Worm (Caenorhabditis elegans) whole organism, L1 larva: ENCODE data around the gene attf-3.

ENCODE experiments used
- C16A3.4 ChIP-seq: fragments of 150-350 bp; optimal IDR thresholded peaks from 2 replicates; lab custom pipeline; 2014; ENCODE audit warnings: missing biosample characterization, missing genetic modification characterization
- C34B4.2 ChIP-seq: sonication (generic microtip); optimal IDR thresholded peaks from 2 replicates; lab custom pipeline; 2017; ENCODE audit warnings: mild to moderate bottlenecking, missing genetic modification characterization, missing compliant biosample characterization
- Y116A8C.19 ChIP-seq: sonication (generic microtip); optimal IDR thresholded peaks from 2 replicates; lab custom pipeline; 2016; ENCODE audit warnings: missing compliant biosample characterization, missing genetic modification characterization, borderline replicate concordance
- aha-1 ChIP-seq: fragments of 150-350 bp; optimal IDR thresholded peaks from 2 replicates; lab custom pipeline; 2014; ENCODE audit warnings: missing biosample characterization, missing genetic modification characterization
- aly-2 ChIP-seq: fragments of 150-350 bp; optimal IDR thresholded peaks from 2 replicates; lab custom pipeline; 2014; ENCODE audit warnings: missing biosample characterization, missing genetic modification characterization
- blmp-1 ChIP-seq: fragments of 150-350 bp; optimal IDR thresholded peaks from 2 replicates; lab custom pipeline; 2014; ENCODE audit warnings: missing biosample characterization, missing genetic modification characterization
- ceh-63 ChIP-seq: fragments of 200-800 bp; sonication (Bioruptor generic); optimal IDR thresholded peaks from 2 replicates; lab custom pipeline; 2018; ENCODE audit warnings: mild to moderate bottlenecking, missing genetic modification characterization, missing compliant biosample characterization
- ceh-82 ChIP-seq, 3 experiments: fragments of 150-350 bp in 1 of 3; sonication (generic microtip) in 2 of 3; optimal IDR thresholded peaks; 2 replicates each; lab custom pipeline; 2014 to 2017; ENCODE audit warnings: missing biosample characterization in 3 of 3, missing genetic modification characterization in 3 of 3
- ceh-88 ChIP-seq: fragments of 200-800 bp; sonication (Bioruptor generic); IDR thresholded peaks from 2 replicates; pipeline ENCODE4 v1.3.6; 2022; ENCODE audit warnings: missing genetic modification characterization, missing compliant biosample characterization
- ceh-90 ChIP-seq: sonication (generic microtip); optimal IDR thresholded peaks from 2 replicates; lab custom pipeline; 2016; ENCODE audit warnings: missing genetic modification characterization, missing compliant biosample characterization
- dsc-1 ChIP-seq: sonication (generic microtip); optimal IDR thresholded peaks from 2 replicates; lab custom pipeline; 2016; ENCODE audit warnings: mild to moderate bottlenecking, missing genetic modification characterization, missing compliant biosample characterization
- efl-1 ChIP-seq, 4 experiments: fragments of 150-350 bp; optimal IDR thresholded peaks in 3 of 4; peaks in 1 of 4; 1 replicate in 1 of 4; 2 replicates in 3 of 4; lab custom pipeline; 2014; ENCODE audit warnings: missing biosample characterization in 2 of 4, missing genetic modification characterization in 2 of 4, missing genetic modification reagents in 2 of 4
- egl-13 ChIP-seq: sonication (generic microtip); optimal IDR thresholded peaks from 2 replicates; lab custom pipeline; 2016; ENCODE audit warnings: missing genotype, missing genetic modification reagents, missing genetic modification characterization, missing compliant biosample characterization
- elt-3 ChIP-seq, 6 experiments: fragments of 150-350 bp in 1 of 6; sonication (generic microtip); optimal IDR thresholded peaks; 2 replicates each; lab custom pipeline; 2017 to 2018; ENCODE audit warnings: missing biosample characterization in 6 of 6, missing genetic modification characterization in 6 of 6, inconsistent platforms in 1 of 6
- ets-5 ChIP-seq: fragments of 200-800 bp; sonication (Bioruptor generic); IDR thresholded peaks from 2 replicates; pipeline ENCODE4 v1.3.6; 2022; ENCODE audit warnings: missing genetic modification characterization, missing compliant biosample characterization
- fkh-8 ChIP-seq: sonication (generic microtip); optimal IDR thresholded peaks from 2 replicates; lab custom pipeline; 2016; ENCODE audit warnings: mild to moderate bottlenecking, missing genetic modification characterization, missing compliant biosample characterization
- fos-1 ChIP-seq: fragments of 150-350 bp; optimal IDR thresholded peaks from 2 replicates; lab custom pipeline; 2014; ENCODE audit warnings: missing biosample characterization, missing genetic modification characterization
- hlh-4 ChIP-seq: sonication (generic microtip); optimal IDR thresholded peaks from 2 replicates; lab custom pipeline; 2016; ENCODE audit warnings: mild to moderate bottlenecking, missing genetic modification characterization, missing compliant biosample characterization
- hpl-2 ChIP-seq: fragments of 150-350 bp; optimal IDR thresholded peaks from 2 replicates; lab custom pipeline; 2014; ENCODE audit warnings: missing biosample characterization, missing genetic modification reagents, missing genetic modification characterization
- isw-1 ChIP-seq: fragments of 200-800 bp; sonication (Bioruptor generic); IDR thresholded peaks from 2 replicates; pipeline ENCODE4 v1.3.6; 2022; ENCODE audit warnings: missing genetic modification characterization, missing compliant biosample characterization
- jun-1 ChIP-seq: fragments of 150-350 bp; optimal IDR thresholded peaks from 2 replicates; lab custom pipeline; 2014; ENCODE audit warnings: missing biosample characterization, missing genetic modification reagents, missing genetic modification characterization
- lin-14 ChIP-seq: fragments of 200-800 bp; sonication (Bioruptor generic); optimal IDR thresholded peaks from 2 replicates; lab custom pipeline; 2018; ENCODE audit warnings: mild to moderate bottlenecking, missing genetic modification characterization, moderate library complexity, missing compliant biosample characterization
- lin-15B ChIP-seq: fragments of 150-350 bp; sonication (generic microtip); optimal IDR thresholded peaks from 3 replicates; lab custom pipeline; 2014; ENCODE audit warnings: missing biosample characterization, missing genetic modification characterization
- lin-35 ChIP-seq, 2 experiments: fragments of 150-350 bp; optimal IDR thresholded peaks; 2 replicates each; lab custom pipeline; 2014; ENCODE audit warnings: missing biosample characterization in 2 of 2, missing genetic modification characterization in 2 of 2, missing genetic modification reagents in 2 of 2
- lsy-2 ChIP-seq, 2 experiments: fragments of 150-350 bp; optimal IDR thresholded peaks; 2 replicates each; lab custom pipeline; 2014; ENCODE audit warnings: missing biosample characterization in 2 of 2, missing genetic modification characterization in 2 of 2
- mep-1 ChIP-seq: fragments of 150-350 bp; optimal IDR thresholded peaks from 2 replicates; lab custom pipeline; 2014; ENCODE audit warnings: missing biosample characterization, missing genetic modification characterization
- nhr-19 ChIP-seq: fragments of 200-800 bp; sonication (Bioruptor generic); conservative IDR thresholded peaks from 2 replicates; pipeline ENCODE4 v1.3.6; 2022; ENCODE audit warnings: missing genetic modification characterization, missing compliant biosample characterization
- nhr-237 ChIP-seq: fragments of 150-350 bp; optimal IDR thresholded peaks from 2 replicates; lab custom pipeline; 2014; ENCODE audit warnings: missing biosample characterization, missing genetic modification characterization
- nhr-28 ChIP-seq: fragments of 150-350 bp; optimal IDR thresholded peaks from 2 replicates; lab custom pipeline; 2014; ENCODE audit warnings: missing biosample characterization, missing genetic modification characterization
- nhr-71 ChIP-seq: sonication (generic microtip); optimal IDR thresholded peaks from 2 replicates; lab custom pipeline; 2016; ENCODE audit warnings: mild to moderate bottlenecking, missing genetic modification characterization, moderate library complexity, missing compliant biosample characterization
- nhr-77 ChIP-seq: fragments of 150-350 bp; optimal IDR thresholded peaks from 2 replicates; lab custom pipeline; 2014; ENCODE audit warnings: missing biosample characterization, missing genetic modification characterization
- nhr-84 ChIP-seq: sonication (generic microtip); optimal IDR thresholded peaks from 2 replicates; lab custom pipeline; 2017; ENCODE audit warnings: missing biosample characterization, missing genetic modification characterization
- nhr-85 ChIP-seq: sonication (generic microtip); peaks from one replicate; lab custom pipeline; 2016; ENCODE audit warnings: missing genetic modification characterization, inconsistent platforms, missing compliant biosample characterization
- pqm-1 ChIP-seq: sonication (generic microtip); optimal IDR thresholded peaks from 3 replicates; lab custom pipeline; 2017; ENCODE audit warnings: missing biosample characterization, missing genetic modification characterization
- snpc-4 ChIP-seq: fragments of 150-350 bp; optimal IDR thresholded peaks from 2 replicates; lab custom pipeline; 2014; ENCODE audit warnings: missing biosample characterization, missing genetic modification characterization
- sox-4 ChIP-seq: sonication (generic microtip); optimal IDR thresholded peaks from 2 replicates; lab custom pipeline; 2016; ENCODE audit warnings: missing genetic modification characterization, missing compliant biosample characterization
- tbx-2 ChIP-seq: sonication (generic microtip); optimal IDR thresholded peaks from 2 replicates; lab custom pipeline; 2016; ENCODE audit warnings: missing genetic modification characterization, missing compliant biosample characterization
- ztf-11 ChIP-seq, 2 experiments: sonication (generic microtip); optimal IDR thresholded peaks; 2 replicates each; lab custom pipeline; 2016 to 2017; ENCODE audit warnings: missing genetic modification characterization in 2 of 2, missing biosample characterization in 1 of 2, missing compliant biosample characterization in 1 of 2

attf-3 gene

ce11 chrIII:50418-50817, 35.8 kb downstream of the attf-3 start:
- TF ChIP-seq nhr-85 = peak; percentile 32
- no peak for TF ChIP-seq fkh-8
- no peak for TF ChIP-seq efl-1 (optimal IDR thresholded peaks at IDR 0.05; lab: Kevin White, UChicago)
- peak in 1 of 2 experiments; percentile 10 for TF ChIP-seq efl-1 (GFP tag; optimal IDR thresholded peaks at IDR 0.05 in 1 of 2; lab: Kevin White, UChicago)

DNA sequence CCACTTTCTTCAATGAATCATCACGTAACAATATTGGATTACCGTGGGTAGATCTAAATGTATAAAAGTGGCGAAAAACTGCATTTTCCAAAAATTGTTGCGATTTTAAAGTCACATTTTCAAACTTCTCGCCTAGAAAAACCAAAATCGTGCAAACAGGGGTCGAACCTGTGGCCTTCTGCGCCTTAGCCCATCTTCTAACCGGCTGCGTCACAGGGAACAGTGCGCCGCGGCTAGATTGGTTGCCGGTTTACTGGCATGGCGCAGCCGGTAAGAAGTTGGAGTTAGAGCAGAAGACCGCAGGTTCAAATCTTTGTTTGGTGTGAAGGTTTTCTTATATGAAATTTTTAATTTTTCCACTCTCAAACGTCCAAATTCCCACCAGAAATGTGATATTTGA, 37.1 kb downstream of the attf-3 start:
- TF ChIP-seq nhr-71 (tag; lab: Kevin White, UChicago) = no peak
- TF ChIP-seq ceh-82 (tag; optimal IDR thresholded peaks at IDR 0.05; lab: Kevin White, UChicago) = no peak
- TF ChIP-seq lin-35 (GFP tag; optimal IDR thresholded peaks at IDR 0.05; lab: Kevin White, UChicago) = no peak
- no peak for TF ChIP-seq lin-15B (tag; lab: Kevin White, UChicago)
- no peak for TF ChIP-seq hlh-4 (tag; lab: Kevin White, UChicago)
- TF ChIP-seq nhr-84 (tag; lab: Kevin White, UChicago) = no peak
- TF ChIP-seq lsy-2 (tag; optimal IDR thresholded peaks at IDR 0.05; lab: Kevin White, UChicago) = no peak
- no peak for TF ChIP-seq mep-1 (tag; lab: Kevin White, UChicago)
- no peak for TF ChIP-seq C34B4.2 (tag; lab: Kevin White, UChicago)

- no peak for TF ChIP-seq hpl-2 (GFP tag; lab: Kevin White, UChicago)
- TF ChIP-seq, all 84 proteins: peak for 0
Observed at ce11 chrIII:48329-48728, 37.9 kb downstream of the attf-3 start.

ce11 chrIII:42725-43124, 43.5 kb downstream of the attf-3 start:
- TF ChIP-seq lin-14 (GFP tag; lab: Kevin White, UChicago) (no peak), efl-1 (optimal IDR thresholded peaks at IDR 0.05; lab: Kevin White, UChicago) (no peak), efl-1 (GFP tag; optimal IDR thresholded peaks at IDR 0.05 in 1 of 2; lab: Kevin White, UChicago) (peak in 1 of 2 experiments; percentile 23), nhr-85 (no peak)

DNA sequence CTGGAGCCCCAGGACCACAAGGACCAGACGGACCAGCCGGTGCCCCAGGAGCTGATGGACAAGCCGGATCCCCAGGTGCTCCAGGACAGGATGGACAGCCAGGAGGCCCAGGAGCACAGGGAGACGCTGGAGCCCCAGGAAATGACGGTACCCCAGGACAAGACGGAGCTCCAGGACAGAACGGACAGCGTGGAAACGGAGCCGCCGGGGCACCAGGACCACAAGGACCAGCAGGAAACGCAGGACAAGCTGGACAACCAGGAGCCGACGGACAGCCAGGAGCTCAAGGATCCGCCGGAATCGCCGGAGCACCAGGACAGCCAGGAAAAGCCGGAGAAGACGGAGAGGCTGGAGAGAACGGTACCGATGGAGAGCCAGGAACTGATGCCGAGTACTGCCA, 44.7 kb downstream of the attf-3 start:
- TF ChIP-seq C16A3.4 (tag; lab: Kevin White, UChicago) = no peak
- no peak for TF ChIP-seq efl-1 (optimal IDR thresholded peaks at IDR 0.05; lab: Kevin White, UChicago)
- peak in 1 of 2 experiments; percentile 65 for TF ChIP-seq efl-1 (GFP tag; optimal IDR thresholded peaks at IDR 0.05 in 1 of 2; lab: Kevin White, UChicago)
- TF ChIP-seq sox-4 = no peak
- no peak for TF ChIP-seq ceh-90 (tag; lab: Kevin White, UChicago)
- TF ChIP-seq ceh-63 (GFP tag; lab: Kevin White, UChicago) = no peak
- TF ChIP-seq tbx-2 (tag; lab: Kevin White, UChicago) = no peak

- TF ChIP-seq Y116A8C.19 (no peak), C16A3.4 (tag; lab: Kevin White, UChicago) (no peak), lin-15B (tag; lab: Kevin White, UChicago) (no peak), ceh-88 (no peak), egl-13 (tag; lab: Kevin White, UChicago) (no peak), elt-3 (tag; optimal IDR thresholded peaks at IDR 0.05; lab: Kevin White, UChicago) (peak in 1 of 6 experiments; percentile 54), nhr-28 (tag; lab: Kevin White, UChicago) (no peak), blmp-1 (peak; percentile 97), nhr-77 (tag; lab: Kevin White, UChicago) (no peak)
Observed at ce11 chrIII:40580-41113, 45.5 kb downstream of the attf-3 start, which contains the start of gene col-88. TSS of gene col-88 (plus strand) at chrIII:41063.

DNA sequence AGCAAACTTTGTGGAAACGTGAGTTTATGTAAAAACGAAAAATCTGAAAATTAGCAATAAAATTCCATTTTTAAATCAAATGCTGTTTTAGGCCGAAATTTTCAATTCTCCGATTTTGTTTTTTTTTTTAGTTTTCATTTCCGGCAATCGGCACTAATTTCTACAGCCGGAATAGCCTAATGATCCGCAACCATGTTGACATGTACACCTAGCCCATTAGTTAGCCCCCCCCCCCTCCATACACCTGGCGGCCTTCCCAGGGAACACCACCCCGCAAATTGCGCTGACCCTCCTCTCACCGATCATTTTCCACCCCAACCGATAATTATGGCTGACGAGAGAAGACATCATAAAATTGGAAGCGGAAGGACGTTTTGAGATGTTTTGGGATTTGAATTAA, 46.7 kb downstream of the attf-3 start:
- no peak for TF ChIP-seq nhr-85
- peak; percentile 30 for TF ChIP-seq blmp-1

ce11 chrIII:38117-38516, 48.1 kb downstream of the attf-3 start, which contains the start of gene clp-10:
TSS of gene clp-10 (minus strand) at chrIII:38217.
- TF ChIP-seq tbx-2 (tag; lab: Kevin White, UChicago) (no peak), pqm-1 (tag; lab: Kevin White, UChicago) (no peak), jun-1 (tag; lab: Kevin White, UChicago) (no peak), sox-4 (no peak), ztf-11 (tag; optimal IDR thresholded peaks at IDR 0.05; lab: Kevin White, UChicago) (no peak), nhr-19 (GFP tag; lab: Robert Waterston, UW) (no peak), fos-1 (no peak), aha-1 (no peak), ets-5 (GFP tag; lab: Robert Waterston, UW) (no peak), snpc-4 (tag; lab: Kevin White, UChicago) (no peak), dsc-1 (tag; lab: Kevin White, UChicago) (no peak), blmp-1 (no peak), fkh-8 (no peak), lin-35 (GFP tag; optimal IDR thresholded peaks at IDR 0.05; lab: Kevin White, UChicago) (no peak), C16A3.4 (tag; lab: Kevin White, UChicago) (no peak), ceh-88 (no peak), aly-2 (tag; lab: Kevin White, UChicago) (no peak), nhr-237 (tag; lab: Kevin White, UChicago) (no peak), isw-1 (GFP tag; lab: Robert Waterston, UW) (no peak)
